Fruit fly (Drosophila melanogaster): ENCODE data around the gene TwdlZ.

The TwdlZ gene

DNA sequence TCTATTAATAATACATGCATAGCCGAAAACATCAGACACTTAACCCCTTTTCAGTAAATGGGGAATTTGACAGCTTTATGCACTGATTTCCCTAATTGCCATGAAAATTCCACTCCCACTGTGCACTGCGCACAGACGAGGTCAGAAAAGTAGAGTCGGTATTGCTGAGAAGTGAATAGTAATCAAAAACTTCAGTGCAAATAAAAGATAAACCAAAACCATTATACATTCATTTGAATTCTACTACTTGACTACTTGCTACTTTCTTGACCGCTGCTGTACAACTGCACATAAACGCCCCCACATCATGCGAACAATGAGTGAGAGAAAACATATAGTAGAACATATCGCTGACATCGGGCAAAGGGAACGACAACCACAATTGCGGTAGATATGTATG is 46.5 kb upstream of the TwdlZ start (continued):
- TF ChIP-seq al (GFP tag; IDR thresholded peaks at IDR 0.05) (peak; percentile 63), Hr3 (GFP tag; optimal IDR thresholded peaks at IDR 0.05) (peak; percentile 78), emc (GFP tag; optimal IDR thresholded peaks at IDR 0.05) (peak; percentile 49), MTF-1 (GFP tag; optimal IDR thresholded peaks at IDR 0.05; ENCODE audit: borderline replicate concordance) (peak; percentile 75), zfh2 (GFP tag; optimal IDR thresholded peaks at IDR 0.05) (peak; percentile 33), ara (GFP tag; IDR thresholded peaks at IDR 0.05) (peak; percentile 93), kah (GFP tag; optimal IDR thresholded peaks at IDR 0.05) (peak; percentile 66), CTCF (GFP tag; optimal IDR thresholded peaks at IDR 0.05) (peak; percentile 49), Sox100B (GFP tag; optimal IDR thresholded peaks at IDR 0.05) (peak; percentile 80), CG1792 (GFP tag; optimal IDR thresholded peaks at IDR 0.05) (peak; percentile 75), chinmo (GFP tag; IDR thresholded peaks at IDR 0.05; ENCODE audit: partially characterized antibody) (no peak), usp (GFP tag; optimal IDR thresholded peaks at IDR 0.05) (no peak), CG34224 (GFP tag; IDR thresholded peaks at IDR 0.05; ENCODE audit: partially characterized antibody) (no peak), Lim3 (GFP tag; IDR thresholded peaks at IDR 0.05) (peak; percentile 46; the same call in 1 of the 2 replicates), Xrp1 (GFP tag; IDR thresholded peaks at IDR 0.05) (peak; percentile 91), CG10274 (GFP tag; optimal IDR thresholded peaks at IDR 0.05) (peak; percentile 47), Meics (GFP tag; optimal IDR thresholded peaks at IDR 0.05) (peak; percentile 64), ind (GFP tag; optimal IDR thresholded peaks at IDR 0.05) (peak; percentile 84), CG18476 (GFP tag; optimal IDR thresholded peaks at IDR 0.05) (peak; percentile 69), CG14667 (GFP tag; IDR thresholded peaks at IDR 0.05) (peak; percentile 84), sisA (GFP tag; IDR thresholded peaks at IDR 0.05) (peak; percentile 85), Jarid2 (GFP tag; optimal IDR thresholded peaks at IDR 0.05) (peak; percentile 56), Drgx (GFP tag; IDR thresholded peaks at IDR 0.05) (peak; percentile 90), cas (GFP tag; IDR thresholded peaks at IDR 0.05) (0 out of 2 replicates have a peak, but pooled peaks have one; percentile 50), CG8281 (tag; optimal IDR thresholded peaks at IDR 0.05) (peak; percentile 36), onecut (GFP tag; IDR thresholded peaks at IDR 0.05) (peak; percentile 84), jigr1 (GFP tag; IDR thresholded peaks at IDR 0.05) (peak; percentile 76; the same call in 2 of the 3 replicates), CG4854 (GFP tag; optimal IDR thresholded peaks at IDR 0.05) (peak; percentile 70), z (GFP tag; IDR thresholded peaks at IDR 0.05) (peak; percentile 69; the same call in 2 of the 3 replicates), pnt (GFP tag; optimal IDR thresholded peaks at IDR 0.05) (peak; percentile 88), CG34376 (GFP tag; optimal IDR thresholded peaks at IDR 0.05) (no peak), gsb-n (tag; optimal IDR thresholded peaks at IDR 0.05) (peak; percentile 90), her (GFP tag; optimal IDR thresholded peaks at IDR 0.05) (peak; percentile 77), gro (GFP tag; optimal IDR thresholded peaks at IDR 0.05) (peak; percentile 32), Usf (GFP tag; optimal IDR thresholded peaks at IDR 0.05) (peak; percentile 45), twi (tag; optimal IDR thresholded peaks at IDR 0.05) (peak; percentile 68), CG7745 (tag; optimal IDR thresholded peaks at IDR 0.05) (no peak), CG6654 (GFP tag; optimal IDR thresholded peaks at IDR 0.05) (peak; percentile 67), CG3407 (GFP tag; optimal IDR thresholded peaks at IDR 0.05) (peak; percentile 84), CG6689 (GFP tag; IDR thresholded peaks at IDR 0.05) (peak; percentile 89), CG42726 (GFP tag; IDR thresholded peaks at IDR 0.05; ENCODE audit: partially characterized antibody) (no peak), Hsf (GFP tag; optimal IDR thresholded peaks at IDR 0.05) (peak; percentile 86), CG12744 (GFP tag; optimal IDR thresholded peaks at IDR 0.05) (peak; percentile 35), CG3065 (GFP tag; optimal IDR thresholded peaks at IDR 0.05) (peak; percentile 65), CG7963 (GFP tag; IDR thresholded peaks at IDR 0.05; ENCODE audit: partially characterized antibody) (no peak), toy (GFP tag; IDR thresholded peaks at IDR 0.05) (0 out of 2 replicates have a peak, but pooled peaks have one; percentile 36), TFAM (GFP tag; optimal IDR thresholded peaks at IDR 0.05) (peak; percentile 66), unc-4 (GFP tag; IDR thresholded peaks at IDR 0.05; ENCODE audit: partially characterized antibody) (no peak), CG2712 (tag; optimal IDR thresholded peaks at IDR 0.05) (peak; percentile 90), p53 (GFP tag; optimal IDR thresholded peaks at IDR 0.05) (peak; percentile 31), az2 (GFP tag; optimal IDR thresholded peaks at IDR 0.05) (peak; percentile 90), CG10543 (GFP tag; optimal IDR thresholded peaks at IDR 0.05) (peak; percentile 7)

Data from whole organism, embryonic.